Worm (Caenorhabditis elegans): ENCODE results near the gene dhs-21.

dhs-21 gene

DNA sequence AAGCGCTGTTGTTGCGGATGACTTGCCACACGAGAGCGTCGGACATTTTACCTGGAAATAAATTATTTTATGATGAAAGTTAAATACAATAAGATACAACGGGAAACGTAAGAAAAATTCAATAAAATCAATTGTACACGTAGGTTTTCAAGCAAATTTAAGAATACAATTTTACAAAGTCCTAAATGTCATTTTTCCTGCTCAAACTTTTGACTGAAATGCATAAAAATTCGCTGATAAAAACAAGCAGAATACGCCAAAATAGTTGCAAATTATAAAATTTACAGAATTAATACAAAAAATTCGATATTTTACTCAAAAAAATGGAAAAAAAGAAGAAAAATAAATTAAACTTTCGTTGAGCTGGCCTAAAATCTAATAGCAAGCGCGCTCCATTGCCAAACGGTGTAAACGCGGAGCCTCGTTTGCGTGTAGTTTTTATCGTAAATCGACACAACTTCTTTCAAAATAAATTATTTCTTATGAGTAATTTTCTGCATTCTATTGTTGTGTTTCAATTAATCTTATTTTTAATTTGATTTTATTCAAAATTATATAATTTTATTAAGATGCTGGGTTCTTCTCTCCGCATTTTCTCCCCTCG is 5.3 kb downstream of the dhs-21 start, which contains the start of the genes rpl-28 and mrpl-49:
TSS of gene rpl-28 (minus strand) at position 51 of the 604 bp plus-strand sequence.
TSS of gene mrpl-49 (plus strand) at position 570 of the 604 bp plus-strand sequence.
- TF ChIP-seq ceh-16 (tag; optimal IDR thresholded peaks at IDR 0.05) (peak; percentile 40), nhr-77 (tag; optimal IDR thresholded peaks at IDR 0.05) (no peak), dmd-4 (tag; optimal IDR thresholded peaks at IDR 0.05) (no peak), elt-1 (tag; optimal IDR thresholded peaks at IDR 0.05) (no peak), nhr-10 (tag; optimal IDR thresholded peaks at IDR 0.05) (no peak), unc-62 (GFP tag; optimal IDR thresholded peaks at IDR 0.05) (no peak), lsy-2 (tag; optimal IDR thresholded peaks at IDR 0.05) (peak; percentile 64 to 93), crh-2 (tag; optimal IDR thresholded peaks at IDR 0.05) (peak; percentile 91), egl-27 (tag; optimal IDR thresholded peaks at IDR 0.05) (peak; percentile 47), unc-39 (tag; optimal IDR thresholded peaks at IDR 0.05) (no peak), Y55F3AM.14 (GFP tag; optimal IDR thresholded peaks at IDR 0.05) (no peak), snpc-4 (tag; optimal IDR thresholded peaks at IDR 0.05) (peak; percentile 83), sma-9 (GFP tag; optimal IDR thresholded peaks at IDR 0.05) (peak; percentile 85), sma-9 (tag; optimal IDR thresholded peaks at IDR 0.05) (no peak), lin-39 (tag; optimal IDR thresholded peaks at IDR 0.05) (no peak), ztf-11 (tag; optimal IDR thresholded peaks at IDR 0.05) (no peak), mab-5 (tag; optimal IDR thresholded peaks at IDR 0.05) (peak; percentile 82), fos-1 (tag; optimal IDR thresholded peaks at IDR 0.05) (peak; percentile 86), nhr-129 (tag; optimal IDR thresholded peaks at IDR 0.05) (peak; percentile 89), nhr-12 (tag; optimal IDR thresholded peaks at IDR 0.05) (no peak), skn-1 (tag; optimal IDR thresholded peaks at IDR 0.05) (peak; percentile 49), ZK546.5 (tag; optimal IDR thresholded peaks at IDR 0.05) (no peak), sma-3 (GFP tag; optimal IDR thresholded peaks at IDR 0.05) (peak; percentile 80), nhr-11 (tag; optimal IDR thresholded peaks at IDR 0.05) (no peak), sem-4 (tag; optimal IDR thresholded peaks at IDR 0.05) (peak; percentile 78), mdl-1 (tag; optimal IDR thresholded peaks at IDR 0.05) (peak in 1 of 2 experiments; percentile 27), alr-1 (tag; optimal IDR thresholded peaks at IDR 0.05) (no peak), lin-11 (tag; optimal IDR thresholded peaks at IDR 0.05) (peak; percentile 85), nhr-237 (tag; optimal IDR thresholded peaks at IDR 0.05) (no peak), mbf-1 (tag; optimal IDR thresholded peaks at IDR 0.05) (no peak), aly-2 (tag; optimal IDR thresholded peaks at IDR 0.05) (no peak), ama-1 (optimal IDR thresholded peaks at IDR 0.05) (peak; percentile 50), nhr-6 (tag; optimal IDR thresholded peaks at IDR 0.05) (no peak), C34F6.9 (tag; optimal IDR thresholded peaks at IDR 0.05) (peak; percentile 96), gmeb-1 (tag; optimal IDR thresholded peaks at IDR 0.05) (peak; percentile 85), nhr-25 (tag; optimal IDR thresholded peaks at IDR 0.05) (no peak), ceh-82 (tag; optimal IDR thresholded peaks at IDR 0.05) (peak; percentile 2), ztf-1 (GFP tag; conservative IDR thresholded peaks at IDR 0.05) (no peak), elt-3 (tag; optimal IDR thresholded peaks at IDR 0.05) (no peak), peb-1 (tag; optimal IDR thresholded peaks at IDR 0.05) (no peak), unc-55 (GFP tag; optimal IDR thresholded peaks at IDR 0.05) (peak; percentile 98), zag-1 (tag; optimal IDR thresholded peaks at IDR 0.05) (peak; percentile 36), lin-13 (GFP tag; optimal IDR thresholded peaks at IDR 0.05) (peak; percentile 89), nhr-21 (tag; optimal IDR thresholded peaks at IDR 0.05) (peak; percentile 75), R02D3.7 (tag; optimal IDR thresholded peaks at IDR 0.05) (peak; percentile 82), ztf-4 (tag; optimal IDR thresholded peaks at IDR 0.05) (peak; percentile 70), nhr-23 (tag; optimal IDR thresholded peaks at IDR 0.05) (no peak), blmp-1 (tag; optimal IDR thresholded peaks at IDR 0.05; ENCODE audit: insufficient read depth) (peak; percentile 74), F13H6.1 (tag; optimal IDR thresholded peaks at IDR 0.05) (peak; percentile 72)

Data from whole organism, L2 larva.